Fruit fly (Drosophila melanogaster): ENCODE results near the gene kto.
A peak's percentile ranks its signal among the peaks of the same experiment; 100 is the strongest.

The kto gene

DNA sequence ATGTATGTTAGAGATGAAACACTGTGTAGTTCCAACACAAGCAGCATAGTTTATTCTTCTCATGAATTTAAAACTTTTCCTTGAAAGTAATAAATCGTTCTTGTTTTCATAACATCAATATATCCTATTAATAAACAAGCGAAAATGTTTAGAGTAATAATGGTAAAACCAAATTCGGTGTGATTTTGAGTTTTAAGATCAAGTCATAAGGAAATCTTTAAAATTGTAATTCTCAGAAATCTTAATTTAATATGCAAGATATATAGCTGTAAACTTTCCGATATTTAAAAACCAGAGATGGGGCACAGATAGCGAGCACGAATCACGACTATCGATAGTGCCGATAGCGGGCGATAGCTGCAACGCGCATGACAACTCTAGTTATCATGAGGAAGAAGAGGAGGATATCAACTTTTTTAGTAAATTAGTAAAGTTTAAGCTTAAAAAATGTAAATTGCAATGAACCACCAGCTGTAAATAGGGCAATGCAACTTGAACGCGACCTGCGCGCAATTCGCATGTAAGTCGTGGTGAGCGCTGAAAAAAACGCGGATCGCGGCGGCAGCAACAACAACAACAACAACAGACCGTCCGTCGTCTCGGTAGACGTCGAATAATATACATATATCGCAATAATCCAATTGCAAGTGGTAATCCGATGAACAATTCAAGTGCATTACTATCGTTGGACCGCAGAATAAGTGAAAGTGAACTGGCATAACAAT is 18.4 kb upstream of the kto start, which contains the start of the genes Fibp and Deaf1 (continued):
- TF ChIP-seq bsh (GFP tag; optimal IDR thresholded peaks at IDR 0.05), result peak in 1 of 2 experiments; percentile 59
- peak; percentile 43 for TF ChIP-seq CG12236 (GFP tag; optimal IDR thresholded peaks at IDR 0.05)
- peak; percentile 83 for TF ChIP-seq CG13424 (tag; optimal IDR thresholded peaks at IDR 0.05)
- no peak for TF ChIP-seq pros (GFP tag; optimal IDR thresholded peaks at IDR 0.05)
- peak; percentile 62 for TF ChIP-seq CG11085 (GFP tag; IDR thresholded peaks at IDR 0.05)
- TF ChIP-seq CG15073 (GFP tag; optimal IDR thresholded peaks at IDR 0.05), result peak; percentile 7
- TF ChIP-seq CG16863 (GFP tag; optimal IDR thresholded peaks at IDR 0.05), result peak; percentile 64
- peak; percentile 82 for TF ChIP-seq pum (GFP tag; optimal IDR thresholded peaks at IDR 0.05)
- TF ChIP-seq Dfd (GFP tag; optimal IDR thresholded peaks at IDR 0.05), result peak in 1 of 2 experiments; percentile 39
- peak; percentile 64 for TF ChIP-seq CG4854 (GFP tag; optimal IDR thresholded peaks at IDR 0.05)
- TF ChIP-seq hkb (optimal IDR thresholded peaks at IDR 0.05), result no peak
- no peak for TF ChIP-seq hkb (GFP tag; IDR thresholded peaks at IDR 0.05)
- TF ChIP-seq Doc2 (GFP tag; IDR thresholded peaks at IDR 0.05), result no peak
- peak; percentile 75 for TF ChIP-seq CG9215 (GFP tag; IDR thresholded peaks at IDR 0.05)
- no peak for TF ChIP-seq Vsx1 (GFP tag; optimal IDR thresholded peaks at IDR 0.05)
- TF ChIP-seq Bdp1 (GFP tag; optimal IDR thresholded peaks at IDR 0.05), result peak; percentile 22
- TF ChIP-seq Xbp1 (GFP tag; optimal IDR thresholded peaks at IDR 0.05), result peak; percentile 87
- TF ChIP-seq CG13123 (GFP tag; optimal IDR thresholded peaks at IDR 0.05), result peak; percentile 63
- TF ChIP-seq CG34376 (GFP tag; optimal IDR thresholded peaks at IDR 0.05), result peak; percentile 50
- peak; percentile 58; the same call in 1 of the 2 replicates for TF ChIP-seq CG11247 (GFP tag; IDR thresholded peaks at IDR 0.05)
- TF ChIP-seq sqz (GFP tag; optimal IDR thresholded peaks at IDR 0.05), result no peak
- TF ChIP-seq cato (GFP tag; optimal IDR thresholded peaks at IDR 0.05; ENCODE audit: borderline replicate concordance), result peak; percentile 57
- TF ChIP-seq usp (GFP tag; optimal IDR thresholded peaks at IDR 0.05), result no peak
- peak; percentile 32 for TF ChIP-seq Jarid2 (GFP tag; optimal IDR thresholded peaks at IDR 0.05)
- no peak for TF ChIP-seq CG17612 (GFP tag; IDR thresholded peaks at IDR 0.05)
- no peak for TF ChIP-seq eve (GFP tag; optimal IDR thresholded peaks at IDR 0.05)
- TF ChIP-seq Gug (GFP tag; IDR thresholded peaks at IDR 0.05), result peak; percentile 93; the same call in 2 of the 4 replicates
- TF ChIP-seq jing (GFP tag; optimal IDR thresholded peaks at IDR 0.05), result no peak
- no peak for TF ChIP-seq nom (GFP tag; optimal IDR thresholded peaks at IDR 0.05)
- TF ChIP-seq ssp (GFP tag; IDR thresholded peaks at IDR 0.05), result peak; percentile 62
- TF ChIP-seq chinmo (GFP tag; IDR thresholded peaks at IDR 0.05; ENCODE audit: partially characterized antibody), result peak; percentile 98
- TF ChIP-seq CG12769 (tag; optimal IDR thresholded peaks at IDR 0.05), result peak; percentile 47
- TF ChIP-seq CG3995 (GFP tag; optimal IDR thresholded peaks at IDR 0.05), result peak; percentile 50
- no peak for TF ChIP-seq CG14965 (GFP tag; optimal IDR thresholded peaks at IDR 0.05; ENCODE audit: borderline replicate concordance)
- peak; percentile 62 for TF ChIP-seq CG4328 (GFP tag; optimal IDR thresholded peaks at IDR 0.05)
- peak; percentile 89 for TF ChIP-seq lilli (GFP tag; optimal IDR thresholded peaks at IDR 0.05)
- TF ChIP-seq Sry-δ (GFP tag; optimal IDR thresholded peaks at IDR 0.05), result peak; percentile 98
- no peak for TF ChIP-seq zf30C (GFP tag; optimal IDR thresholded peaks at IDR 0.05)
- TF ChIP-seq CG15011 (GFP tag; optimal IDR thresholded peaks at IDR 0.05), result peak; percentile 19
- peak; percentile 51 for TF ChIP-seq CG9797 (GFP tag; optimal IDR thresholded peaks at IDR 0.05)
- TF ChIP-seq MBD-R2 (GFP tag; IDR thresholded peaks at IDR 0.05), result peak; percentile 75
- TF ChIP-seq otp (GFP tag; IDR thresholded peaks at IDR 0.05), result no peak
- no peak for TF ChIP-seq ham (GFP tag; IDR thresholded peaks at IDR 0.05)
- TF ChIP-seq Pdp1 (GFP tag; optimal IDR thresholded peaks at IDR 0.05), result peak; percentile 76 to 85
- no peak for TF ChIP-seq Kr (GFP tag; optimal IDR thresholded peaks at IDR 0.05)
- peak; percentile 75 for TF ChIP-seq Nf-YC (tag; optimal IDR thresholded peaks at IDR 0.05)
- TF ChIP-seq Antp (GFP tag; optimal IDR thresholded peaks at IDR 0.05), result peak; percentile 85
- TF ChIP-seq Dp (GFP tag; optimal IDR thresholded peaks at IDR 0.05), result peak; percentile 2
- peak; percentile 11 for TF ChIP-seq CG6654 (GFP tag; optimal IDR thresholded peaks at IDR 0.05)
- TF ChIP-seq Fer1 (GFP tag; optimal IDR thresholded peaks at IDR 0.05), result peak; percentile 24

Data from whole organism, embryonic.